Worm (Caenorhabditis elegans) whole organism, mixed stage, embryonic: ENCODE measurements around the gene T12A7.9.

ENCODE experiments used
- M03D4.4 ChIP-seq: sonication (generic microtip); optimal IDR thresholded peaks from 2 replicates; lab custom pipeline; 2017; ENCODE audit warnings: mild to moderate bottlenecking, missing genetic modification characterization, missing compliant biosample characterization
- bed-3 ChIP-seq: fragments of 200-800 bp; sonication (Bioruptor generic); optimal IDR thresholded peaks from 3 replicates; lab custom pipeline; 2018; ENCODE audit warnings: mild to moderate bottlenecking, missing genetic modification characterization, moderate library complexity, missing compliant biosample characterization
- blmp-1 ChIP-seq: fragments of 150-350 bp; optimal IDR thresholded peaks from 2 replicates; lab custom pipeline; 2014; ENCODE audit warnings: missing biosample characterization, missing genetic modification characterization
- ceh-39 ChIP-seq: fragments of 150-350 bp; optimal IDR thresholded peaks from 2 replicates; lab custom pipeline; 2014; ENCODE audit warnings: missing biosample characterization, missing genetic modification characterization
- ceh-43 ChIP-seq: fragments of 200-800 bp; sonication (Bioruptor generic); optimal IDR thresholded peaks from 2 replicates; lab custom pipeline; 2018; ENCODE audit warnings: mild to moderate bottlenecking, missing genetic modification characterization, moderate library complexity, missing compliant biosample characterization
- ceh-83 ChIP-seq: fragments of 200-800 bp; sonication (Bioruptor generic); optimal IDR thresholded peaks from 2 replicates; lab custom pipeline; 2018; ENCODE audit warnings: mild to moderate bottlenecking, missing genetic modification characterization, missing compliant biosample characterization
- ces-1 ChIP-seq: fragments of 150-350 bp; optimal IDR thresholded peaks from 2 replicates; lab custom pipeline; 2014; ENCODE audit warnings: missing biosample characterization, missing genetic modification reagents, missing genetic modification characterization
- cnd-1 ChIP-seq: fragments of 200-800 bp; sonication (Bioruptor generic); optimal IDR thresholded peaks from 2 replicates; lab custom pipeline; 2018; ENCODE audit warnings: mild to moderate bottlenecking, missing genetic modification characterization, missing compliant biosample characterization
- ham-2 ChIP-seq: fragments of 200-800 bp; sonication (Bioruptor generic); optimal IDR thresholded peaks from 2 replicates; lab custom pipeline; 2018; ENCODE audit warnings: mild to moderate bottlenecking, missing genetic modification characterization, missing compliant biosample characterization
- hlh-1 ChIP-seq: fragments of 150-350 bp; optimal IDR thresholded peaks from 2 replicates; lab custom pipeline; 2014; ENCODE audit warnings: missing biosample characterization, missing genetic modification reagents, missing genetic modification characterization
- lin-13 ChIP-seq: fragments of 150-350 bp; optimal IDR thresholded peaks from 2 replicates; lab custom pipeline; 2014; ENCODE audit warnings: missing biosample characterization, missing genetic modification characterization
- lin-32 ChIP-seq: fragments of 200-800 bp; sonication (Bioruptor generic); optimal IDR thresholded peaks from 2 replicates; lab custom pipeline; 2018; ENCODE audit warnings: mild to moderate bottlenecking, missing genetic modification characterization, missing compliant biosample characterization
- lsy-2 ChIP-seq: fragments of 150-350 bp; optimal IDR thresholded peaks from 2 replicates; lab custom pipeline; 2014; ENCODE audit warnings: missing biosample characterization, missing genetic modification characterization
- mab-5 ChIP-seq: fragments of 150-350 bp; optimal IDR thresholded peaks from 2 replicates; lab custom pipeline; 2014; ENCODE audit warnings: missing biosample characterization, missing genetic modification characterization
- mep-1 ChIP-seq: fragments of 150-350 bp; optimal IDR thresholded peaks from 2 replicates; lab custom pipeline; 2017; ENCODE audit warnings: missing biosample characterization, missing genetic modification reagents, missing genetic modification characterization, inconsistent platforms
- mls-2 ChIP-seq: sonication (generic microtip); optimal IDR thresholded peaks from 2 replicates; lab custom pipeline; 2016; ENCODE audit warnings: mild to moderate bottlenecking, missing genetic modification characterization, moderate library complexity, missing compliant biosample characterization
- nhr-12 ChIP-seq: fragments of 150-350 bp; optimal IDR thresholded peaks from 2 replicates; lab custom pipeline; 2014; ENCODE audit warnings: missing biosample characterization, missing genetic modification characterization
- nhr-2 ChIP-seq: fragments of 150-350 bp; optimal IDR thresholded peaks from 2 replicates; lab custom pipeline; 2014; ENCODE audit warnings: missing biosample characterization, missing genetic modification characterization
- nhr-237 ChIP-seq: fragments of 150-350 bp; optimal IDR thresholded peaks from 2 replicates; lab custom pipeline; 2014; ENCODE audit warnings: missing biosample characterization, missing genetic modification characterization
- nhr-28 ChIP-seq: fragments of 150-350 bp; optimal IDR thresholded peaks from 2 replicates; lab custom pipeline; 2014; ENCODE audit warnings: missing biosample characterization, missing genetic modification characterization
- nhr-76 ChIP-seq: sonication (generic microtip); optimal IDR thresholded peaks from 2 replicates; lab custom pipeline; 2017; ENCODE audit warnings: missing biosample characterization, missing genetic modification characterization
- pha-4 ChIP-seq: fragments of 150-350 bp; optimal IDR thresholded peaks from 2 replicates; lab custom pipeline; 2018; ENCODE audit warnings: missing biosample characterization, missing genetic modification reagents, missing genetic modification characterization
- sem-2 ChIP-seq: fragments of 200-800 bp; sonication (Bioruptor generic); optimal IDR thresholded peaks from 2 replicates; lab custom pipeline; 2018; ENCODE audit warnings: mild to moderate bottlenecking, missing genetic modification characterization, missing compliant biosample characterization
- snpc-4 ChIP-seq: fragments of 150-350 bp; optimal IDR thresholded peaks from 2 replicates; lab custom pipeline; 2014; ENCODE audit warnings: missing biosample characterization, missing genetic modification characterization
- sptf-1 ChIP-seq: sonication (generic microtip); optimal IDR thresholded peaks from 2 replicates; lab custom pipeline; 2017; ENCODE audit warnings: mild to moderate bottlenecking, missing genetic modification characterization, moderate library complexity, missing compliant biosample characterization
- tbx-8 ChIP-seq: fragments of 200-800 bp; sonication (Bioruptor generic); optimal IDR thresholded peaks from 2 replicates; lab custom pipeline; 2018; ENCODE audit warnings: mild to moderate bottlenecking, missing genetic modification characterization, moderate library complexity, missing compliant biosample characterization
- unc-120 ChIP-seq: sonication (generic microtip); optimal IDR thresholded peaks from 2 replicates; lab custom pipeline; 2017; ENCODE audit warnings: missing genetic modification characterization, missing compliant biosample characterization; ENCODE audit not compliant: poor library complexity, severe bottlenecking
- unc-39 ChIP-seq: fragments of 150-350 bp; optimal IDR thresholded peaks from 2 replicates; lab custom pipeline; 2014; ENCODE audit warnings: missing biosample characterization, missing genetic modification characterization
- unc-62 ChIP-seq: fragments of 150-350 bp; optimal IDR thresholded peaks from 2 replicates; lab custom pipeline; 2014; ENCODE audit warnings: missing biosample characterization, missing genetic modification reagents, missing genetic modification characterization
- zip-8 ChIP-seq: fragments of 150-350 bp; optimal IDR thresholded peaks from 2 replicates; lab custom pipeline; 2014; ENCODE audit warnings: missing biosample characterization, missing genetic modification characterization
- ztf-11 ChIP-seq: fragments of 150-350 bp; optimal IDR thresholded peaks from 2 replicates; lab custom pipeline; 2014; ENCODE audit warnings: missing biosample characterization, missing genetic modification characterization

The T12A7.9 gene

DNA sequence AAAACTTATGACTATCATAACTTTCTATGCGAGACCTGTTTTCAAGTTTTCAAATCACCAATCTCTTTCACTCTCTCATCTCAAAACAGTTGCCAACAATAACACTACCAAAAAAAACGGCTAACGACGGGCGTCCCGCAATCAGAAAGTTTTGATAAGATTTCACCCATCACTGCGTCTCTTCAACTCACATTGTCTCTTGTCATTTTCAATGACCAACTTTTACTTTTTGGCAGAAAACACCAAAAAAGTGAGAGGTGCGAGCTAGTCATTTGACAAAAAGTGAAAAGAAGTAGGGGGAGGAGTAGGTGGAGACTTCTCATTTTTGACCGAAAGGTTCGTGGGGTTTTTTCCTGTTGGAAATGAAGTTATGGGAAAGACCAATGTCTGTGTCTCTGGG is 37.2 kb downstream of the T12A7.9 start:
- no peak for TF ChIP-seq unc-39 (tag; lab: Kevin White, UChicago)
- TF ChIP-seq blmp-1 (tag; lab: Kevin White, UChicago) = peak; percentile 47

DNA sequence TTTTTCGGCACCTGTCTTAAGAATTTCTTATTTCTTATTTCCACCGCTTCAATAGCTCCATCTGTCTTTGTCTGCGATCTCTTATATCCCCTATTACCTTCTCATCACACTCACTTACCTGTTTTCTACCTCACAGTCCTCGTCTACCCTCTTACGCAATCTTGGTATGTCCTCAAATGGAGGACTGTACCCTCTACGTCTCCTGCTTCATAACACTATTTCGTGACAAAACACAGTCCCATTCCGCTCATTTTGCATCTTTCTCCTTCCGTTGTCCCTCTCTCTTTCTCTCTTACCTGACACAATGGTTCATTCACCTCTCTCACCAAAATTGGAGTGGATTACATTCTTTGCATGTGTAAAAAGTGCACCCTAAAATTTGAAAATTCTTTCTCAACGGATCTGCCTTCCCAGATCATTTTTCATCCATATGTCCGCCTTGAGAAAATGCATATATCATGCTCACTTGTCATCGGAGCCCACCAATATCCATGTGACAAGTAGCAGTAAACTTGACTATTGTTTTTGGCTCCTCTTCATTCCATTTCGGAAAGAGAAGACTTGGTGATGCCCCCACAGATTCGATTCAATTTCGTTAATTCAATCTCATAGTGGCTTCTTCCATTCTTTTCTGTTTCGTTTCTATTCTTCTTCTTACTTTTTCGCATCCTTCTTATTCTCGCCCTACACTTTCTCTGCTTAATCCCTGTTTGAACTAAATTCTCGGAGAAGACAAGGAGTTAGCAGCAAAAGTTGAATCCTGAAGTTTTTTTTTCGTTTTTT is 38.5 kb downstream of the T12A7.9 start:
- TF ChIP-seq nhr-28 (tag; lab: Kevin White, UChicago) (no peak), nhr-12 (tag; lab: Kevin White, UChicago) (no peak), ces-1 (GFP tag; lab: Kevin White, UChicago) (peak; percentile 98), nhr-76 (no peak), sptf-1 (tag; lab: Kevin White, UChicago) (no peak), nhr-2 (tag; lab: Kevin White, UChicago) (peak; percentile 99), mab-5 (tag; lab: Kevin White, UChicago) (no peak), M03D4.4 (no peak), sem-2 (no peak), ham-2 (no peak), ztf-11 (no peak), cnd-1 (peak; percentile 34), ceh-43 (GFP tag; lab: Kevin White, UChicago) (no peak), unc-120 (tag; lab: Kevin White, UChicago) (no peak), lin-32 (no peak), unc-62 (GFP tag; lab: Kevin White, UChicago) (no peak), ceh-39 (tag; lab: Kevin White, UChicago) (peak; percentile 1), nhr-237 (tag; lab: Kevin White, UChicago) (no peak), pha-4 (tag; lab: Kevin White, UChicago) (no peak), tbx-8 (GFP tag; lab: Kevin White, UChicago) (no peak), mls-2 (tag; lab: Kevin White, UChicago) (peak; percentile 30), mep-1 (tag; lab: Kevin White, UChicago) (no peak), snpc-4 (no peak), zip-8 (tag; lab: Kevin White, UChicago) (peak; percentile 69)

ce11 chrIV:11716414-11716813 is 39.4 kb downstream of the T12A7.9 start:
- TF ChIP-seq zip-8 (tag; lab: Kevin White, UChicago) (no peak), lin-13 (no peak), unc-62 (GFP tag; lab: Kevin White, UChicago) (no peak), hlh-1 (tag; lab: Kevin White, UChicago) (peak; percentile 14), ceh-39 (tag; lab: Kevin White, UChicago) (no peak)
- TF ChIP-seq, all 35 proteins: peak for 1

DNA sequence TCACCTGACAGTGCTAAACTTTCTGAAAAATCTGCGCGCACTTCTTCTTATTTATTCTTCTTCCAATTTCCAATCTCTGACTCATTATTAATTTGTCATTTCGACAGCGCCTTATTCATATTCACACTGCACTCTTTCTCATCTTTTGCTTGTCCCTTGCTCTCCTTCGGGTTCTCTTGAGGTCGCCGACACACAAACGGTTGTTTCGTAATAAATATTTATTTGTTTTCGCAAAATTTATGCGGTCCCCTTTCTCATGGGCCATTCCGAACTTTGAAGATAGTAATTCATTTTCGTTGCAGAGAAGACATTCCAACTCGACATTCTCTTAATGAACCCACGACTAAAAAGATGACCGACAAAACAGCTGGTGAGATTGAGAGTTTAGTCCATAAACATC is 41.1 kb downstream of the T12A7.9 start, which contains the start of gene magi-1:
Gene magi-1, plus strand, starts transcription at position 301 of the 400 bp plus-strand sequence.
- TF ChIP-seq bed-3 (no peak), mab-5 (tag; lab: Kevin White, UChicago) (no peak), nhr-28 (tag; lab: Kevin White, UChicago) (no peak), nhr-76 (no peak), snpc-4 (no peak), sem-2 (no peak), ceh-83 (GFP tag; lab: Kevin White, UChicago) (no peak), nhr-237 (tag; lab: Kevin White, UChicago) (no peak), lsy-2 (tag; lab: Kevin White, UChicago) (no peak), hlh-1 (tag; lab: Kevin White, UChicago) (no peak), nhr-12 (tag; lab: Kevin White, UChicago) (no peak)

- TF ChIP-seq cnd-1 (no peak), hlh-1 (tag; lab: Kevin White, UChicago) (peak; percentile 42)
- TF ChIP-seq, all 35 proteins: peak for 1
Observed at ce11 chrIV:11713289-11713688, 42.5 kb downstream of the T12A7.9 start.
